Worm (Caenorhabditis elegans): ENCODE results near the gene K02E10.6.

DNA sequence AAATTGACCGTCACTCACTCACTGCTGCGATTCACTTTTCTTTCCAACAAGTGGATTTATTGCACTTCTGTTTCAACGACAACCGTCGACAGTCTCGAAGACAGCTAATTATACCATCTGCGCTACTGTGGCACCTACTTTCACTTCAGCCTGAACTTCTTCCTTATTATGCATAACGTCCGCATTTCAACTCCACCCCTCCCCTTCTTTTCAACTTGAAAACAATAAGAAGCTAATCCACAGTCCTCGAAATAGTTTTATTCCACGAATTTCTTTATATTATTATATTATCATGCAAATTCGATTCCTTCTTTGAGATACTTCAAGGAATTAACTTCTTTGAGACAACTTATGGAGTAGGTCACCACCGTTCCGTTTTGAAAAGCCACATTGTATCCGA is 11.3 kb downstream of the K02E10.6 start, which contains the start of gene R04B3.1:
- TF ChIP-seq snpc-4 (tag; optimal IDR thresholded peaks at IDR 0.05): no peak
- no peak for TF ChIP-seq nhr-237 (tag; optimal IDR thresholded peaks at IDR 0.05)
- TF ChIP-seq lir-3 (tag; optimal IDR thresholded peaks at IDR 0.05; ENCODE audit: poor library complexity): no peak
- no peak for TF ChIP-seq lin-15B (tag; optimal IDR thresholded peaks at IDR 0.05)
- peak; percentile 58 for TF ChIP-seq blmp-1 (tag; optimal IDR thresholded peaks at IDR 0.05)
- no peak for TF ChIP-seq elt-2 (tag; optimal IDR thresholded peaks at IDR 0.05)
- no peak for TF ChIP-seq lsy-2 (tag; optimal IDR thresholded peaks at IDR 0.05)
- TF ChIP-seq nhr-77 (tag; optimal IDR thresholded peaks at IDR 0.05): no peak

Data from whole organism, L1 larva.